Worm (Caenorhabditis elegans) whole organism, L4 larva: ENCODE results near the gene F26A1.1.

Experiments
- F49E8.2 ChIP-seq: sonication (generic microtip); optimal IDR thresholded peaks from 2 replicates; lab custom pipeline; 2016; ENCODE audit warnings: missing compliant biosample characterization, mild to moderate bottlenecking, missing genetic modification characterization, borderline replicate concordance
- daf-12 ChIP-seq: fragments of 150-350 bp; optimal IDR thresholded peaks from 2 replicates; lab custom pipeline; 2014; ENCODE audit warnings: missing biosample characterization, missing genetic modification reagents, missing genetic modification characterization
- nhr-11 ChIP-seq: fragments of 150-350 bp; optimal IDR thresholded peaks from 2 replicates; lab custom pipeline; 2014; ENCODE audit warnings: missing biosample characterization, missing genetic modification characterization
- nhr-25 ChIP-seq: sonication (generic microtip); optimal IDR thresholded peaks from 2 replicates; lab custom pipeline; 2017; ENCODE audit warnings: missing genetic modification characterization, mild to moderate bottlenecking, missing compliant biosample characterization, antibody characterized with exemption, moderate library complexity, borderline replicate concordance; ENCODE audit not compliant: insufficient read depth
- pha-4 ChIP-seq, 2 experiments: fragments of 150-350 bp in 1 of 2; fragments of 200-800 bp in 1 of 2; sonication (Bioruptor generic) in 1 of 2; IDR thresholded peaks in 1 of 2; optimal IDR thresholded peaks in 1 of 2; 2 replicates each; pipeline versions ENCODE4 v1.3.6 to Lab custom; 2014 to 2022; ENCODE audit warnings: missing genetic modification characterization in 2 of 2, missing genetic modification reagents in 2 of 2, missing biosample characterization in 1 of 2, missing compliant biosample characterization in 1 of 2

DNA sequence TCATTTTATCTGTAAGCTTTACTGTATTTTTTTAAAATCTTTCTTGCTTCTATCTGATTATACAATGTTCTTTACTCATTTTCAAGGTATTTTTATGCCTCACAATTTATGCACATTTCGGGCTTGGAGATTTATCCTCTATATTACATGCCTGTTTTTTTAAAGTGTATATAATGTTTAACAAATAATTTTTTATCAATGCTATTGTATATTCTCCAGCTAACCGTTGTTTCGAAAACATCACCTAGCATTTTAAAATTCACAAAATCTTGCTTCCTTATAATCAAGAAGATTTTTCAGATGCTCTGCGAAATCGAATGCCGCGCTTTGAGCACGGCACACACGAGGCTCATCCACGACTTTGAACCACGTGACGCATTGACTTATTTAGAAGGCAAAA lies 1.7 kb downstream of the F26A1.1 start, which contains the start of gene ced-4:
- TF ChIP-seq daf-12 (tag; lab: Kevin White, UChicago): no peak
- TF ChIP-seq pha-4 (GFP tag; IDR thresholded peaks at IDR 0.05; lab: Robert Waterston, UW): no peak
- no peak for TF ChIP-seq pha-4 (tag; optimal IDR thresholded peaks at IDR 0.05; lab: Kevin White, UChicago)
- no peak for TF ChIP-seq nhr-25 (tag; lab: Kevin White, UChicago)
- no peak for TF ChIP-seq nhr-11 (tag; lab: Kevin White, UChicago)
- no peak for TF ChIP-seq F49E8.2 (tag; lab: Kevin White, UChicago)
